Worm (Caenorhabditis elegans) whole organism, L4 larva: Measurements from ENCODE around the gene T20D3.14.

Experiments used
- dmd-6 ChIP-seq: fragments of 200-800 bp; sonication (Bioruptor generic); IDR thresholded peaks from 2 replicates; pipeline ENCODE4 v1.3.6; 2022; ENCODE audit warnings: missing genetic modification reagents, missing genetic modification characterization, missing compliant biosample characterization
- lsy-2 ChIP-seq, 2 experiments: fragments of 150-350 bp in 1 of 2; sonication (generic microtip) in 1 of 2; optimal IDR thresholded peaks; 2 replicates each; lab custom pipeline; 2014 to 2017; ENCODE audit warnings: missing biosample characterization in 2 of 2, missing genetic modification characterization in 2 of 2
- mdl-1 ChIP-seq, 2 experiments: fragments of 150-350 bp in 1 of 2; sonication (generic microtip) in 1 of 2; optimal IDR thresholded peaks; 2 replicates each; lab custom pipeline; 2014 to 2017; ENCODE audit warnings: missing biosample characterization in 2 of 2, missing genetic modification characterization in 2 of 2

DNA sequence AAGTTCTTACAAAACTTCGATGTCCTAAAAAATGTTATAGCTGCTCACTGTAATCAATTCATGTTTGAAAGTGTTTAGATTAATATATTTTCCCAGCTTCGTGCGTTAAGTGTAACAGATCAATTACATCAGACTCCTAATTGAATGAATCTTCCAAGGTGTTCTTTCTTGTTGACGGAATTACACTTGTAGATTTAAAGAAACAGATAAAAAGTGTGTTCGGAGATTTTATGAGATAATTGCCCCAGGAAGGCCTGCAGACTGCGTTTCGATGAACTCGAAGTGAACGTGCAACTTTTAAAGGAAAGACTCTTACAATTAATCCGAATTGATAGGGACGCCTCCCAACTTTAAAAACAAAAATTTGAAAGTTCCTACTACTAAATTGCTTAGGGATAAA, 46.1 kb downstream of the T20D3.14 start:
- TF ChIP-seq dmd-6 (GFP tag; lab: Robert Waterston, UW) (no peak), lsy-2 (tag; optimal IDR thresholded peaks at IDR 0.05; lab: Kevin White, UChicago) (no peak), mdl-1 (tag; optimal IDR thresholded peaks at IDR 0.05; lab: Kevin White, UChicago) (no peak)
